Fruit fly (Drosophila melanogaster) whole organism, embryonic: ENCODE data around the gene CG5938.

ENCODE experiments used
- Adf1 ChIP-seq: fragments of 200-800 bp; sonication (Bioruptor generic); IDR thresholded peaks from 2 replicates; pipeline ENCODE4 v1.3.6; 2022; ENCODE audit warnings: missing biosample characterization, missing genetic modification characterization
- Bgb ChIP-seq: fragments of 200-800 bp; sonication (Bioruptor generic); IDR thresholded peaks from 2 replicates; pipeline ENCODE4 v1.3.6; 2022; ENCODE audit warnings: missing biosample characterization, missing genetic modification characterization; ENCODE audit not compliant: partially characterized antibody
- CG13287 ChIP-seq: fragments of 200-800 bp; sonication (Bioruptor generic); IDR thresholded peaks from 2 replicates; pipeline ENCODE4 v1.3.6; 2022; ENCODE audit warnings: missing biosample characterization, missing genetic modification characterization; ENCODE audit not compliant: partially characterized antibody
- CG14965 ChIP-seq: fragments of 200-800 bp; sonication (Bioruptor generic); optimal IDR thresholded peaks from 2 replicates; lab custom pipeline; 2016; ENCODE audit warnings: missing biosample characterization, missing genetic modification characterization, borderline replicate concordance
- CG15514 ChIP-seq: fragments of 200-800 bp; sonication (Bioruptor generic); optimal IDR thresholded peaks from 3 replicates; lab custom pipeline; 2017; ENCODE audit warnings: missing biosample characterization, missing genetic modification characterization, mild to moderate bottlenecking, moderate library complexity, missing genetic modification reagents
- CG17568 ChIP-seq: fragments of 200-800 bp; sonication (Bioruptor generic); optimal IDR thresholded peaks from 2 replicates; lab custom pipeline; 2018; ENCODE audit warnings: missing biosample characterization, mild to moderate bottlenecking, missing genetic modification characterization, moderate library complexity
- CG34224 ChIP-seq: fragments of 200-800 bp; sonication (Bioruptor generic); IDR thresholded peaks from 3 replicates; pipeline ENCODE4 v1.3.6; 2022; ENCODE audit warnings: missing biosample characterization, missing genetic modification characterization; ENCODE audit not compliant: partially characterized antibody
- CG3726 ChIP-seq: fragments of 200-800 bp; sonication (Bioruptor generic); IDR thresholded peaks from 3 replicates; pipeline ENCODE4, ENCODE4 v1.3.6; 2022; ENCODE audit warnings: missing biosample characterization, missing genetic modification characterization
- CG3847 ChIP-seq: fragments of 200-800 bp; sonication (Bioruptor generic); IDR thresholded peaks from 2 replicates; pipeline ENCODE4 v1.3.6; 2022; ENCODE audit warnings: missing biosample characterization, missing genetic modification characterization
- CG6254 ChIP-seq: fragments of 200-800 bp; sonication (Bioruptor generic); optimal IDR thresholded peaks from 3 replicates; lab custom pipeline; 2017; ENCODE audit warnings: mild to moderate bottlenecking, missing biosample characterization, missing genetic modification reagents, missing genetic modification characterization
- CG6654 ChIP-seq: fragments of 200-800 bp; sonication (Bioruptor generic); optimal IDR thresholded peaks from 2 replicates; lab custom pipeline; 2017; ENCODE audit warnings: missing biosample characterization, mild to moderate bottlenecking, missing genetic modification characterization
- CTCF ChIP-seq: fragments of 200-800 bp; sonication (Bioruptor generic); optimal IDR thresholded peaks from 2 replicates; lab custom pipeline; 2017; ENCODE audit warnings: missing biosample characterization, mild to moderate bottlenecking, missing genetic modification characterization, moderate library complexity
- Dll ChIP-seq: fragments of 200-800 bp; sonication (Bioruptor generic); IDR thresholded peaks from 4 replicates; pipeline ENCODE4 v1.3.6; 2022; ENCODE audit warnings: missing biosample characterization, missing genetic modification characterization; ENCODE audit not compliant: partially characterized antibody
- Dp ChIP-seq: fragments of 200-800 bp; sonication (Bioruptor generic); optimal IDR thresholded peaks from 2 replicates; lab custom pipeline; 2018; ENCODE audit warnings: missing biosample characterization, mild to moderate bottlenecking, missing genetic modification characterization, moderate library complexity
- E2f2 ChIP-seq: fragments of 200-800 bp; sonication (Bioruptor generic); IDR thresholded peaks from 2 replicates; pipeline ENCODE4 v1.3.6; 2022; ENCODE audit warnings: missing biosample characterization, missing genetic modification characterization
- Ets65A ChIP-seq: fragments of 200-800 bp; sonication (Bioruptor generic); peaks from one replicate; lab custom pipeline; 2016; ENCODE audit warnings: missing biosample characterization, missing genetic modification characterization
- HLH4C ChIP-seq: fragments of 200-800 bp; sonication (Bioruptor generic); IDR thresholded peaks from 3 replicates; pipeline ENCODE4 v1.3.6; 2022; ENCODE audit warnings: missing biosample characterization, missing genetic modification characterization; ENCODE audit not compliant: partially characterized antibody
- Hand ChIP-seq: fragments of 200-800 bp; sonication (Bioruptor generic); optimal IDR thresholded peaks from 2 replicates; lab custom pipeline; 2017; ENCODE audit warnings: mild to moderate bottlenecking, missing biosample characterization, missing genetic modification reagents, missing genetic modification characterization
- HmgZ ChIP-seq: fragments of 200-800 bp; sonication (Bioruptor generic); optimal IDR thresholded peaks from 2 replicates; lab custom pipeline; 2018; ENCODE audit warnings: missing biosample characterization, mild to moderate bottlenecking, missing genetic modification characterization
- MBD-R2 ChIP-seq: fragments of 200-800 bp; sonication (Bioruptor generic); IDR thresholded peaks from 2 replicates; pipeline ENCODE4 v1.3.6; 2022; ENCODE audit warnings: missing biosample characterization, missing genetic modification characterization
- MESR4 ChIP-seq: fragments of 200-800 bp; sonication (Bioruptor generic); optimal IDR thresholded peaks from 2 replicates; lab custom pipeline; 2018; ENCODE audit warnings: missing biosample characterization, mild to moderate bottlenecking, missing genetic modification characterization, moderate library complexity
- Med ChIP-seq: fragments of 200-800 bp; sonication (Bioruptor generic); peaks from one replicate; lab custom pipeline; 2016; ENCODE audit warnings: missing biosample characterization, missing genetic modification characterization, mild to moderate bottlenecking, inconsistent platforms, moderate library complexity
- Myb ChIP-seq: fragments of 200-800 bp; sonication (Bioruptor generic); optimal IDR thresholded peaks from 2 replicates; lab custom pipeline; 2016; ENCODE audit warnings: missing biosample characterization, missing genetic modification characterization
- Optix ChIP-seq: fragments of 200-800 bp; sonication (Bioruptor generic); IDR thresholded peaks from 3 replicates; pipeline ENCODE4 v1.3.6; 2022; ENCODE audit warnings: missing biosample characterization, missing genetic modification characterization
- Vsx1 ChIP-seq: fragments of 200-800 bp; sonication (Bioruptor generic); optimal IDR thresholded peaks from 2 replicates; lab custom pipeline; 2017; ENCODE audit warnings: missing biosample characterization, mild to moderate bottlenecking, missing genetic modification characterization, missing genetic modification reagents
- Xbp1 ChIP-seq: fragments of 200-800 bp; sonication (Bioruptor generic); optimal IDR thresholded peaks from 3 replicates; lab custom pipeline; 2016; ENCODE audit warnings: missing biosample characterization, mild to moderate bottlenecking, missing genetic modification characterization
- cad ChIP-seq: fragments of >200 bp; optimal IDR thresholded peaks from 2 replicates; lab custom pipeline; 2017; ENCODE audit warnings: missing biosample characterization, missing genetic modification characterization
- crp ChIP-seq, 2 experiments: fragments of 200-800 bp; sonication (Bioruptor generic); optimal IDR thresholded peaks; 2 replicates in 1 of 2; 3 replicates in 1 of 2; lab custom pipeline; 2017; ENCODE audit warnings: missing biosample characterization in 2 of 2, missing genetic modification characterization in 2 of 2, mild to moderate bottlenecking in 1 of 2, moderate library complexity in 1 of 2
- emc ChIP-seq: fragments of 200-800 bp; sonication (Bioruptor generic); optimal IDR thresholded peaks from 2 replicates; lab custom pipeline; 2016; ENCODE audit warnings: missing biosample characterization, missing genetic modification characterization
- gfzf ChIP-seq: fragments of 200-800 bp; sonication (Bioruptor generic); optimal IDR thresholded peaks from 2 replicates; lab custom pipeline; 2016; ENCODE audit warnings: missing biosample characterization, mild to moderate bottlenecking, missing genetic modification characterization, moderate library complexity
- nerfin-1 ChIP-seq: fragments of 200-800 bp; sonication (Bioruptor generic); optimal IDR thresholded peaks from 3 replicates; lab custom pipeline; 2019; ENCODE audit warnings: missing biosample characterization, mild to moderate bottlenecking, missing genetic modification characterization, moderate library complexity
- pzg ChIP-seq: fragments of 200-800 bp; sonication (Bioruptor generic); optimal IDR thresholded peaks from 3 replicates; lab custom pipeline; 2018; ENCODE audit warnings: missing biosample characterization, mild to moderate bottlenecking, missing genetic modification characterization, moderate library complexity
- sens ChIP-seq: fragments of 200-800 bp; sonication (Bioruptor generic); peaks from one replicate; lab custom pipeline; 2016; ENCODE audit warnings: missing biosample characterization, missing genetic modification characterization
- shn ChIP-seq: fragments of 200-800 bp; sonication (Bioruptor generic); optimal IDR thresholded peaks from 3 replicates; lab custom pipeline; 2016; ENCODE audit warnings: missing biosample characterization, missing genetic modification characterization
- tgo ChIP-seq: fragments of 200-800 bp; sonication (Bioruptor generic); IDR thresholded peaks from 3 replicates; pipeline ENCODE4 v1.3.6; 2022; ENCODE audit warnings: missing biosample characterization, missing genetic modification characterization
- unc-4 ChIP-seq: fragments of 200-800 bp; sonication (Bioruptor generic); IDR thresholded peaks from 2 replicates; pipeline ENCODE4 v1.3.6; 2022; ENCODE audit warnings: missing biosample characterization, missing genetic modification characterization; ENCODE audit not compliant: partially characterized antibody
- wor ChIP-seq: fragments of 200-800 bp; sonication (Bioruptor generic); IDR thresholded peaks from 2 replicates; pipeline ENCODE4 v1.3.6; 2022; ENCODE audit warnings: missing biosample characterization, missing genetic modification characterization

Gene CG5938

DNA sequence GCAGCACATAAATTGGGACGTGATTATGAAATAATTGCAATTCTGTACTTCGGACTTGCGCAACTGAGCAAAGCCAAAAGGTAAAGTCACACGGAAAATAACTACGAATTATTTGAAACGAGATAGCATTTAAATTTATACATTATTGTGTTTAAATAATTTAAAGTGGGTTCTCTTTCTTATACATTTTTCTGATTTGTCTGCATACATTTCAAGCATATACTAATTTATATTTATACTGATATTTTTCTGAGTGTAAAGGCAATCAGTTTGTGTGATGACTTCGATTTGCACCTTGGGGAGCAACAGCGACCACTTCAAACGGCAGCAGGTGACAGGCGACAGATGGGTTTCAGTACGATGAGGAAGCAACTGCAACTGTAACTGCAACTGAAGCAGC is 49.1 kb upstream of the CG5938 start:
- TF ChIP-seq nerfin-1 (tag; lab: Kevin White, UChicago) (no peak), sens (peak; percentile 31)

dm6 chr3R:27226080-27226648 is 48.4 kb upstream of the CG5938 start:
- no peak for TF ChIP-seq shn (GFP tag; lab: Kevin White, UChicago)
- TF ChIP-seq CG6654 (GFP tag; lab: Kevin White, UChicago) = peak; percentile 97
- TF ChIP-seq Med (GFP tag; lab: Kevin White, UChicago) = peak; percentile 29
- peak; percentile 92 for TF ChIP-seq cad (GFP tag; lab: Kevin White, UChicago)
- 0 out of 3 replicates have a peak, but pooled peaks have one; percentile 26 for TF ChIP-seq HLH4C (GFP tag; lab: Robert Waterston, UW)
- TF ChIP-seq Ets65A (GFP tag; lab: Kevin White, UChicago) = peak; percentile 58

DNA sequence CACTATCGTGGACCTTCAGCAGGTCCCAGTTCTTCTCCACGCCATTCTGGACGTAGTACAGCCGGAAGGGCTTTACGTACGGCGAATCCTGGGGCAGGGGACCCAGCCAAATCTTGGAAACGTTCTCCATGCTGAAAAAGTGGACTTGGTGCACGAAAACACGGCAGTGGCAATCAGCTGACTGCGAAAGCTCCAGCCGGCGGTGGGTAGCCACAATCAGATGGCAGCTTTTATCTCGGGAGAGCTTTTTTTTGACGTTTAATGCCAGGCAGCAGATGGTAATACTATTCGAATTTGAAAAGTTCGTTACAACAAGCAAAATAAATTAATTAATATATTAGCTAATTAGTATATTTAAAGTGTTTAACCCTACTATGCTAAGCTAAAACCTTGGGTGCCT is 46.3 kb upstream of the CG5938 start, which contains the start of gene CG42813:
TSS of gene CG42813 (minus strand) at position 220 of the 400 bp plus-strand sequence.
- TF ChIP-seq E2f2 (peak; percentile 55), Dp (GFP tag; lab: Kevin White, UChicago) (peak; percentile 43), Vsx1 (no peak), MESR4 (peak; percentile 15), CG13287 (peak; percentile 53), CG17568 (no peak), CG34224 (GFP tag; lab: Robert Waterston, UW) (peak; percentile 40; the same call in 1 of the 3 replicates), Myb (GFP tag; lab: Kevin White, UChicago) (peak; percentile 90), CG3726 (GFP tag; lab: Robert Waterston, UW) (no peak), Med (GFP tag; lab: Kevin White, UChicago) (peak; percentile 38), tgo (GFP tag; lab: Robert Waterston, UW) (no peak), CG15514 (peak; percentile 4), CTCF (peak; percentile 84), crp (GFP tag; optimal IDR thresholded peaks at IDR 0.05; lab: Kevin White, UChicago) (peak in 1 of 2 experiments; percentile 92), Dll (GFP tag; lab: Robert Waterston, UW) (peak; percentile 17; the same call in 1 of the 4 replicates), CG3847 (peak; percentile 29; the same call in 1 of the 2 replicates), MBD-R2 (GFP tag; lab: Robert Waterston, UW) (peak; percentile 76), CG6254 (GFP tag; lab: Kevin White, UChicago) (no peak), Hand (no peak), gfzf (GFP tag; lab: Kevin White, UChicago) (peak; percentile 64), Optix (GFP tag; lab: Robert Waterston, UW) (no peak), wor (GFP tag; lab: Robert Waterston, UW) (no peak), Adf1 (GFP tag; lab: Robert Waterston, UW) (peak; percentile 11; the same call in 1 of the 2 replicates), HmgZ (peak; percentile 25), Bgb (GFP tag; lab: Robert Waterston, UW) (peak; percentile 16; the same call in 1 of the 2 replicates), emc (no peak), CG14965 (peak; percentile 65), unc-4 (GFP tag; lab: Robert Waterston, UW) (0 out of 2 replicates have a peak, but pooled peaks have one; percentile 28), pzg (GFP tag; lab: Kevin White, UChicago) (peak; percentile 45), Xbp1 (GFP tag; lab: Kevin White, UChicago) (no peak)
